Worm (Caenorhabditis elegans): ENCODE data around the gene C14E2.7.

DNA sequence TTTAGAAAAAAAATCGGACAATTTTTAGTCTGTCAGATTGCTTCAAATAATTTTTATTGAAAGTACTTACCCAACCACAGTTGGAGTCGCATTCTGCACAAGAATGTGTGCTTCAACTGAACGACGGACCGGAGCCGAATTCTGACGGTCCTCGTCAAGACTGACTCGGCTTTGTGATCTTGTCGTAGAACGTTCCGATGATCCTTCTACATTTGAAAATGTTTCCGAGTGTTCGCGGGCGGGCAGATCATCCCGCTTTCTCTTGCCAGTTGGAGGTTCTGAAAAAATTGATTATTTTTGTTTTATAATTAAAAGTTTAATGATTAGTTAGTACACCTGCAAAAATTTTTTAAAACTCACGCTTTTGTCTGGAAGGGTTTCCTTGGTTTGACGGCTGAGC lies 31.5 kb downstream of the C14E2.7 start:
- TF ChIP-seq R02D3.7 (tag; optimal IDR thresholded peaks at IDR 0.05) (no peak), elt-3 (tag; optimal IDR thresholded peaks at IDR 0.05) (no peak), nhr-21 (tag; optimal IDR thresholded peaks at IDR 0.05) (no peak), nhr-237 (tag; optimal IDR thresholded peaks at IDR 0.05) (no peak), ceh-82 (tag; optimal IDR thresholded peaks at IDR 0.05) (no peak), alr-1 (tag; optimal IDR thresholded peaks at IDR 0.05) (no peak), unc-39 (tag; optimal IDR thresholded peaks at IDR 0.05) (no peak), nhr-77 (tag; optimal IDR thresholded peaks at IDR 0.05) (no peak), mbf-1 (tag; optimal IDR thresholded peaks at IDR 0.05) (no peak), lin-13 (GFP tag; optimal IDR thresholded peaks at IDR 0.05) (no peak), elt-1 (tag; optimal IDR thresholded peaks at IDR 0.05) (no peak), nhr-25 (tag; optimal IDR thresholded peaks at IDR 0.05) (no peak), aly-2 (tag; optimal IDR thresholded peaks at IDR 0.05) (no peak), nhr-12 (tag; optimal IDR thresholded peaks at IDR 0.05) (no peak)
